Worm (Caenorhabditis elegans) whole organism, L3 larva: ENCODE results near the gene F33E11.3.

Experiments used
- R02D3.7 ChIP-seq: fragments of 150-350 bp; optimal IDR thresholded peaks from 2 replicates; lab custom pipeline; 2014; ENCODE audit warnings: missing biosample characterization, missing genetic modification characterization
- ZK546.5 ChIP-seq: sonication (generic microtip); optimal IDR thresholded peaks from 2 replicates; lab custom pipeline; 2017; ENCODE audit warnings: missing biosample characterization, missing genetic modification characterization
- ama-1 ChIP-seq: fragments of 150-350 bp; optimal IDR thresholded peaks from 2 replicates; lab custom pipeline; 2018
- ceh-16 ChIP-seq: sonication (generic microtip); optimal IDR thresholded peaks from 2 replicates; lab custom pipeline; 2017; ENCODE audit warnings: missing biosample characterization, missing genetic modification characterization
- ceh-28 ChIP-seq: fragments of 150-350 bp; optimal IDR thresholded peaks from 2 replicates; lab custom pipeline; 2014; ENCODE audit warnings: missing biosample characterization, missing genetic modification reagents, missing genetic modification characterization
- ceh-9 ChIP-seq: sonication (generic microtip); optimal IDR thresholded peaks from 2 replicates; lab custom pipeline; 2018; ENCODE audit warnings: missing biosample characterization, missing genetic modification characterization
- egl-5 ChIP-seq: fragments of 150-350 bp; optimal IDR thresholded peaks from 2 replicates; lab custom pipeline; 2017; ENCODE audit warnings: missing biosample characterization, missing genetic modification reagents, missing genetic modification characterization, inconsistent platforms
- elt-1 ChIP-seq: fragments of 150-350 bp; optimal IDR thresholded peaks from 2 replicates; lab custom pipeline; 2014; ENCODE audit warnings: missing biosample characterization, missing genetic modification characterization
- elt-3 ChIP-seq, 3 experiments: fragments of 150-350 bp in 1 of 3; sonication (generic microtip) in 2 of 3; optimal IDR thresholded peaks; 2 replicates in 2 of 3; 4 replicates in 1 of 3; lab custom pipeline; 2014 to 2017; ENCODE audit warnings: missing biosample characterization in 3 of 3, missing genetic modification characterization in 3 of 3
- eor-1 ChIP-seq, 2 experiments: fragments of 150-350 bp; optimal IDR thresholded peaks; 2 replicates each; lab custom pipeline; 2014 to 2018; ENCODE audit warnings: missing biosample characterization in 2 of 2, missing genetic modification characterization in 2 of 2
- fos-1 ChIP-seq: fragments of 150-350 bp; optimal IDR thresholded peaks from 2 replicates; lab custom pipeline; 2014; ENCODE audit warnings: missing biosample characterization, missing genetic modification characterization
- hmg-11 ChIP-seq: sonication (generic microtip); optimal IDR thresholded peaks from 2 replicates; lab custom pipeline; 2016; ENCODE audit warnings: missing genetic modification characterization, missing compliant biosample characterization
- jun-1 ChIP-seq: fragments of 150-350 bp; optimal IDR thresholded peaks from 2 replicates; lab custom pipeline; 2014; ENCODE audit warnings: missing biosample characterization, missing genetic modification reagents, missing genetic modification characterization
- mdl-1 ChIP-seq: fragments of 150-350 bp; optimal IDR thresholded peaks from 2 replicates; lab custom pipeline; 2014; ENCODE audit warnings: missing biosample characterization, missing genetic modification characterization
- mml-1 ChIP-seq: fragments of 150-350 bp; sonication (generic microtip); optimal IDR thresholded peaks from 3 replicates; lab custom pipeline; 2014; ENCODE audit warnings: missing biosample characterization, missing genetic modification characterization
- nhr-23 ChIP-seq: fragments of 150-350 bp; optimal IDR thresholded peaks from 2 replicates; lab custom pipeline; 2014; ENCODE audit warnings: missing biosample characterization, missing genetic modification reagents, missing genetic modification characterization
- nhr-43 ChIP-seq: sonication (generic microtip); optimal IDR thresholded peaks from 2 replicates; lab custom pipeline; 2016; ENCODE audit warnings: mild to moderate bottlenecking, missing genetic modification characterization, missing compliant biosample characterization; ENCODE audit not compliant: poor library complexity, severe bottlenecking
- nhr-67 ChIP-seq: fragments of 150-350 bp; optimal IDR thresholded peaks from 2 replicates; lab custom pipeline; 2014; ENCODE audit warnings: missing biosample characterization, missing genetic modification characterization
- nhr-77 ChIP-seq: fragments of 150-350 bp; optimal IDR thresholded peaks from 2 replicates; lab custom pipeline; 2014; ENCODE audit warnings: missing biosample characterization, missing genetic modification characterization
- pqm-1 ChIP-seq: fragments of 150-350 bp; optimal IDR thresholded peaks from 2 replicates; lab custom pipeline; 2017; ENCODE audit warnings: missing biosample characterization, missing genetic modification characterization, inconsistent platforms
- sea-2 ChIP-seq: fragments of 150-350 bp; sonication (generic microtip); optimal IDR thresholded peaks from 4 replicates; lab custom pipeline; 2014; ENCODE audit warnings: missing biosample characterization, missing genetic modification reagents, missing genetic modification characterization
- unc-62 ChIP-seq: fragments of 150-350 bp; sonication (generic microtip); optimal IDR thresholded peaks from 4 replicates; lab custom pipeline; 2014; ENCODE audit warnings: missing biosample characterization, missing genetic modification reagents, missing genetic modification characterization
- zag-1 ChIP-seq: fragments of 150-350 bp; optimal IDR thresholded peaks from 2 replicates; lab custom pipeline; 2014; ENCODE audit warnings: missing biosample characterization, missing genetic modification characterization
- ztf-4 ChIP-seq: fragments of 150-350 bp; optimal IDR thresholded peaks from 2 replicates; lab custom pipeline; 2014; ENCODE audit warnings: missing biosample characterization, missing genetic modification characterization

F33E11.3 gene

DNA sequence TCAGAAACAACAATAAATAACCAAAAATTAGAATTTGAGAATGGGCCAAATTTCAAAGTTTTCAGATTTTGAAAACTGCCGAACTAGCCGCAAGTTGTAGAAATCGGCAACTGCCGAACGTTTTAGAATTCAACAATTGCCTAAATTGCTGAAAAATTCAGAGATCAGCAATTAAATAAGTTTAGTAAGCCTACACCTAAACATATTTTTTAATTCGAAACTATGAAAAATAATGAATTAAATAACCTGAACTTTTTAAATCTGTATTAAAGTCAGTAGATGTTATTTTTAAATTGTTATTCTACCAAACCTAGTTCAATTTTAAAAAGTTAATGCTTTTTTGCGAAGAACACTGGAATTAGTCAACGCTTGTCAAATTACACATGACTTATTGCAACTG is 45.8 kb downstream of the F33E11.3 start, which contains the start of gene nhr-204:
nhr-204 (minus strand) TSS at position 101 of the 400 bp plus-strand sequence.
- no peak for TF ChIP-seq ceh-9
- TF ChIP-seq mml-1 (tag; lab: Kevin White, UChicago), result no peak
- TF ChIP-seq ceh-16 (tag; lab: Kevin White, UChicago), result no peak
- TF ChIP-seq nhr-67 (tag; lab: Kevin White, UChicago), result no peak
- no peak for TF ChIP-seq zag-1 (tag; lab: Kevin White, UChicago)
- TF ChIP-seq elt-1, result no peak
- TF ChIP-seq ama-1 (lab: Kevin White, UChicago), result no peak
- TF ChIP-seq ceh-28 (tag; lab: Kevin White, UChicago), result no peak
- TF ChIP-seq eor-1 (tag; optimal IDR thresholded peaks at IDR 0.05; lab: Kevin White, UChicago), result no peak
- TF ChIP-seq elt-3 (tag; optimal IDR thresholded peaks at IDR 0.05; lab: Kevin White, UChicago), result no peak
- no peak for TF ChIP-seq nhr-23 (tag; lab: Kevin White, UChicago)
- no peak for TF ChIP-seq jun-1 (tag; lab: Kevin White, UChicago)
- no peak for TF ChIP-seq nhr-77 (tag; lab: Kevin White, UChicago)
- TF ChIP-seq hmg-11 (tag; lab: Kevin White, UChicago), result no peak
- no peak for TF ChIP-seq nhr-43 (tag; lab: Kevin White, UChicago)
- no peak for TF ChIP-seq ztf-4 (tag; lab: Kevin White, UChicago)
- TF ChIP-seq sea-2 (GFP tag; lab: Kevin White, UChicago), result no peak

DNA sequence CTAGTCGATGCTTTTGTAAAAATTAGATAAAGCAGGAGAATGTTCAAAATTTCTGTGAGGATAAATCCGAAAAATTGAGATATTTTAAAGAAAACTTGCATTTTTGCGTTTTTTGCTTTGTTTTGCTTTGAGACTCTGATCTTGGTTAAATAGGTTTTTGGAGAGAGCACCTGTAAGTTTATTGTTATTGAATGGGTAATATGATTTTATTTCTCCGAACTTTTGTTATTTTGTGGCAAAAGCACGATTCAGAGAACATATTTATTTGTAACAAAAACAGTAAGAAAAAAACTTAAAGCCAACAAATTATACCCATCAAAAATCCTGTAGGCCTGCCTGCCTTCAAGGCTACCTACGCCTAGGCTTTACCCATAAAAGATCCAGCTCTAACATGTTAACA is 49.9 kb downstream of the F33E11.3 start, which contains the start of gene str-121:
str-121 (minus strand) TSS at position 101 of the 400 bp plus-strand sequence.
- TF ChIP-seq ama-1 (lab: Kevin White, UChicago) (no peak), hmg-11 (tag; lab: Kevin White, UChicago) (no peak)

DNA sequence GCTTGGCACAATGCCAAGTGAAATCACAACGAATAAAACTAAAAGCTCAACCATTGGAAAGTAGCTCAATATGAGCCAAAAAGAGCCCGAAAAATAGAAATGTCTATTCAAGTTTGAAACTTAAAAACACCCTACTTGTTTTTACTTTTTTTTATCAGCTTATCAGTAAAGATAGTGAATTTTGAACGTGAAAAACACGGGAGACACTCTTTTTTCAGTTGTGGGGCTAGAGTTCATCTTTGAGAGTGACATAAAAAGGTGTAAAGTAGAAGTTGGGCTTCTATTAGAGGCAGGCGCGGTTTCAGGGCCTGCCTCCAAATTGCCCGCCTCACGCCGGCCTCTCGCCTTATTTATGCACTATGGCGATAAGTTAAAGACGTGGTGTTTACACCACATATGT is 52.9 kb downstream of the F33E11.3 start, which contains the start of gene oac-39:
oac-39 (minus strand) TSS at position 101 of the 400 bp plus-strand sequence.
- TF ChIP-seq mdl-1, result no peak
- TF ChIP-seq nhr-23 (tag; lab: Kevin White, UChicago), result no peak
- TF ChIP-seq nhr-67 (tag; lab: Kevin White, UChicago), result no peak
- TF ChIP-seq fos-1, result no peak
- TF ChIP-seq R02D3.7 (tag; lab: Kevin White, UChicago), result no peak
- no peak for TF ChIP-seq egl-5 (tag; lab: Kevin White, UChicago)
- no peak for TF ChIP-seq ceh-28 (tag; lab: Kevin White, UChicago)
- no peak for TF ChIP-seq pqm-1 (tag; lab: Kevin White, UChicago)
- TF ChIP-seq ZK546.5 (tag; lab: Kevin White, UChicago), result no peak
- TF ChIP-seq unc-62, result no peak
- TF ChIP-seq ztf-4 (tag; lab: Kevin White, UChicago), result no peak
- TF ChIP-seq, all 47 proteins: peak for 0
